Worm (Caenorhabditis elegans): ENCODE measurements around the gene wdr-37.
A peak's percentile ranks its signal among the peaks of the same experiment; 100 is the strongest.

The wdr-37 gene

ce11 chrIII:5599958-5600357, at the start of gene wdr-37:
TSS of gene wdr-37 (minus strand) at chrIII:5600058.
- TF ChIP-seq daf-19 (GFP tag; conservative IDR thresholded peaks at IDR 0.05) (no peak), hlh-11 (tag; optimal IDR thresholded peaks at IDR 0.05) (no peak), mep-1 (tag; optimal IDR thresholded peaks at IDR 0.05) (peak; percentile 12), Y75B8A.6 (GFP tag; IDR thresholded peaks at IDR 0.05) (no peak)

DNA sequence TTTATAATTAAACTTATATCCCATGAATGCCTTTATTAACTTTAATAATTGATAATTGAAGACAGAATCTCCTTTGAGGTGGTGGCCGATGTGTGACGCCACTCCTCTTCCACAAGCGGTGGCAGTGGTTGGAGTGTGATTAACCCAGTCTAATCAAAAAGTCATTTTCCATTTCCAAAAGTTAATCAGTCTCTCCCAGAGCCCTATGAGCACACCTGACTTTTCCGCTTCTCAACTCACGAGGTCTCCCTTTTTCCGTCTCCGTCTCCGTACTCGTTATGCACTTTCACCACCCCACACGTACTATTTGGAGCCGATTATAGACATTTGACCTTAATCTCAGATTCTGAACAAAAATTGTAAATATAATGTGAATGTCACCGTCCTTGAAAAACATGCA, 42.8 kb upstream of the wdr-37 start:
- TF ChIP-seq nhr-237 (tag; optimal IDR thresholded peaks at IDR 0.05) (no peak), hlh-30 (tag; optimal IDR thresholded peaks at IDR 0.05; ENCODE audit: insufficient read depth) (peak; percentile 45), unc-62 (GFP tag; optimal IDR thresholded peaks at IDR 0.05 in 1 of 2) (peak in 1 of 2 experiments; percentile 70), unc-62 (tag; optimal IDR thresholded peaks at IDR 0.05) (no peak), Y48G9A.11 (GFP tag; IDR thresholded peaks at IDR 0.05) (no peak)

- peak in 1 of 2 experiments; percentile 60 for TF ChIP-seq mdl-1 (tag; optimal IDR thresholded peaks at IDR 0.05)
- no peak for TF ChIP-seq ceh-44 (GFP tag; IDR thresholded peaks at IDR 0.05)
- peak in 1 of 2 experiments; percentile 61 for TF ChIP-seq lsy-2 (tag; optimal IDR thresholded peaks at IDR 0.05)
- no peak for TF ChIP-seq mdt-29 (GFP tag; IDR thresholded peaks at IDR 0.05)
- TF ChIP-seq spr-3 (GFP tag; optimal IDR thresholded peaks at IDR 0.05): no peak
- no peak for TF ChIP-seq ZK546.5 (tag; optimal IDR thresholded peaks at IDR 0.05)
- no peak for TF ChIP-seq F44E2.7 (GFP tag; IDR thresholded peaks at IDR 0.05)
- no peak for TF ChIP-seq vab-7 (GFP tag; IDR thresholded peaks at IDR 0.05)
- no peak for TF ChIP-seq daf-19 (GFP tag; conservative IDR thresholded peaks at IDR 0.05)
- TF ChIP-seq dve-1 (tag; optimal IDR thresholded peaks at IDR 0.05; ENCODE audit: insufficient read depth): peak; percentile 10
- TF ChIP-seq ceh-62 (tag; optimal IDR thresholded peaks at IDR 0.05): no peak
- no peak for TF ChIP-seq snpc-4 (tag; optimal IDR thresholded peaks at IDR 0.05)
- TF ChIP-seq nhr-28 (tag; optimal IDR thresholded peaks at IDR 0.05): peak; percentile 6
- TF ChIP-seq nhr-25 (tag; optimal IDR thresholded peaks at IDR 0.05; ENCODE audit: borderline replicate concordance, insufficient read depth): no peak
- TF ChIP-seq madf-5 (GFP tag; IDR thresholded peaks at IDR 0.05): no peak
- TF ChIP-seq rbr-2 (tag; optimal IDR thresholded peaks at IDR 0.05): no peak
- TF ChIP-seq nhr-10 (tag; optimal IDR thresholded peaks at IDR 0.05): no peak
- TF ChIP-seq egl-43 (GFP tag; IDR thresholded peaks at IDR 0.05): no peak
- no peak for TF ChIP-seq lin-29 (GFP tag; IDR thresholded peaks at IDR 0.05)
- TF ChIP-seq unc-130 (GFP tag; optimal IDR thresholded peaks at IDR 0.05): no peak
- peak; percentile 1 for TF ChIP-seq fkh-10 (GFP tag; optimal IDR thresholded peaks at IDR 0.05)
- no peak for TF ChIP-seq nhr-237 (tag; optimal IDR thresholded peaks at IDR 0.05)
- TF ChIP-seq gei-8 (GFP tag; optimal IDR thresholded peaks at IDR 0.05): no peak
- peak; percentile 44 for TF ChIP-seq mep-1 (tag; optimal IDR thresholded peaks at IDR 0.05)
- no peak for TF ChIP-seq Y105C5A.15 (GFP tag; IDR thresholded peaks at IDR 0.05)
- TF ChIP-seq duxl-1 (tag; optimal IDR thresholded peaks at IDR 0.05; ENCODE audit: poor library complexity): no peak
- TF ChIP-seq hlh-11 (tag; optimal IDR thresholded peaks at IDR 0.05): no peak
- TF ChIP-seq skn-1 (tag; optimal IDR thresholded peaks at IDR 0.05): no peak
- TF ChIP-seq hmg-1.1 (GFP tag; IDR thresholded peaks at IDR 0.05): 0 out of 2 replicates have a peak, but pooled peaks have one; percentile 48
- TF ChIP-seq mxl-3 (GFP tag; optimal IDR thresholded peaks at IDR 0.05): no peak
- TF ChIP-seq zfp-2 (tag; optimal IDR thresholded peaks at IDR 0.05): no peak
- TF ChIP-seq nhr-11 (tag; optimal IDR thresholded peaks at IDR 0.05): peak; percentile 66
- TF ChIP-seq unc-39 (tag; optimal IDR thresholded peaks at IDR 0.05): no peak
- TF ChIP-seq ctbp-1 (GFP tag; IDR thresholded peaks at IDR 0.05): 0 out of 2 replicates have a peak, but pooled peaks have one; percentile 22
- no peak for TF ChIP-seq T26A8.4 (GFP tag; IDR thresholded peaks at IDR 0.05)
- TF ChIP-seq F10B5.3 (tag; optimal IDR thresholded peaks at IDR 0.05): no peak
- no peak for TF ChIP-seq hif-1 (tag; optimal IDR thresholded peaks at IDR 0.05)
- TF ChIP-seq daf-12 (tag; optimal IDR thresholded peaks at IDR 0.05): no peak
- no peak for TF ChIP-seq nhr-77 (tag; optimal IDR thresholded peaks at IDR 0.05)
- no peak for TF ChIP-seq jun-1 (tag; optimal IDR thresholded peaks at IDR 0.05)
- peak; percentile 7 for TF ChIP-seq F37D6.2 (tag; optimal IDR thresholded peaks at IDR 0.05)
- no peak for TF ChIP-seq egl-27 (tag; optimal IDR thresholded peaks at IDR 0.05)
- no peak for TF ChIP-seq ceh-82 (tag; optimal IDR thresholded peaks at IDR 0.05)
These were observed 40.0 kb upstream of the wdr-37 start for ce11 chrIII:5639893-5640292.
